Worm (Caenorhabditis elegans) whole organism, L1 larva: ENCODE measurements around the gene F08F1.3.

Experiments
- fkh-10 ChIP-seq: sonication (generic microtip); optimal IDR thresholded peaks from 2 replicates; lab custom pipeline; 2017; ENCODE audit warnings: missing biosample characterization, missing genetic modification reagents, missing genetic modification characterization
- fos-1 ChIP-seq: fragments of 150-350 bp; optimal IDR thresholded peaks from 2 replicates; lab custom pipeline; 2014; ENCODE audit warnings: missing biosample characterization, missing genetic modification characterization
- jun-1 ChIP-seq: fragments of 150-350 bp; optimal IDR thresholded peaks from 2 replicates; lab custom pipeline; 2014; ENCODE audit warnings: missing biosample characterization, missing genetic modification reagents, missing genetic modification characterization
- nhr-11 ChIP-seq: fragments of 150-350 bp; optimal IDR thresholded peaks from 2 replicates; lab custom pipeline; 2014; ENCODE audit warnings: missing biosample characterization, missing genetic modification characterization
- nhr-76 ChIP-seq: sonication (generic microtip); optimal IDR thresholded peaks from 2 replicates; lab custom pipeline; 2017; ENCODE audit warnings: missing biosample characterization, missing genetic modification characterization
- snpc-4 ChIP-seq: fragments of 150-350 bp; optimal IDR thresholded peaks from 2 replicates; lab custom pipeline; 2014; ENCODE audit warnings: missing biosample characterization, missing genetic modification characterization

DNA sequence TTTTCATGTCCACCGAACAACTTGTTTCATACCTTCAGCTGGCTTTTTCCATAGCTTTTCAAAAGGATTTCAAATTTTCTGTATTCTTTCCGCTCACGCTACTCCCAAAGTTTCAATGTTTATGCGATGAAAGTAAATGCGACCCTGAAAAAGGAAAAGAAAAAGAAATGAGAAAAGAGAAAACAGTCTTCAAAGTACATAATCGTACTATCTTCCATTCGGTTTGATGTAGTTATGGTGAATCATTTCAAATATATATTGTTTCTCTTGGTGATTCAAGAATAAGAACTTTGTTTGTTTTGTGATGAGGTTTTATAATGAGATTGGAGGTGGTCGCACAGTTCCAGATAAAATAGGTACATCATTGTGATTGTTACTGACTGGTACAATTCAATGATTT is 10.1 kb downstream of the F08F1.3 start:
- TF ChIP-seq snpc-4 (tag; lab: Kevin White, UChicago) (no peak), nhr-11 (tag; lab: Kevin White, UChicago) (no peak), nhr-76 (tag; lab: Kevin White, UChicago) (no peak), jun-1 (no peak), fos-1 (tag; lab: Kevin White, UChicago) (no peak), fkh-10 (GFP tag; lab: Kevin White, UChicago) (no peak)
